Worm (Caenorhabditis elegans): ENCODE results near the gene R13H4.7.

R13H4.7 gene

DNA sequence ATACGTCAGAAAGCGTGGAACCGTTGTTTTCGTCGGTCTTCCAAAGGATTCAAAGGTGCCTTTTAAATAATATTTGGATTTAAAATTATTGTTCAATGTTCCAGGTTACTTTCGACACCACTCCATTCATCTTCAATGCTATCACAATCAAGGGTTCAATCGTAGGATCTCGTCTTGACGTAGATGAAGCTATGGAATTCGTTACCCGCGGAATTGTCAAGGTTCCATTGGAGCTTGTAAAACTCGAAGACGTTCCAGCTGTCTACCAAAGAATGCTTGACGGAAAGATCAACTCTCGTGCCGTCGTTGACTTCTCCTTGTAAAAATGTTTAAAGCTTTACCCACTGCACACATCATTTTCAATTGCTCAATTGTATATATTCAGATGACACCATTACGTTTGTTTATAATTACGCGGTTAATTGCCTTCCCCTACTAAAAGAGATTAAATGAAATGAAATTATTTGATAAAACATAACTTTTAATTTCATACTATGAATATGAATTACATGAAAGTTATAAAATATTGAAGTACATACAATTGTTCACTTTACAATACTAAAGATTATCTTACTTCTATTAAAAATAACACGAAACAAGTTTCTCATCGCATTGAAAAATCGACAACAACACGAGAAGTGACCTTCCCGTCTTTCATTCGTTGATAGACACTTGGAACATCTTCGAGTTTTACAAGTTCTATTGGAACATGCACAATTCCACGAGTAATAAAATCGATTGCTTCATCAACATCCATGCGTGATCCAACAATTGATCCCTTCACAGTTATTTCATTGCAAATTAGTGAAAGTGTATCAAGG lies 21.3 kb upstream of the R13H4.7 start (continued):
- TF ChIP-seq pax-3 (tag; optimal IDR thresholded peaks at IDR 0.05) (peak; percentile 50), ama-1 (optimal IDR thresholded peaks at IDR 0.05) (peak; percentile 94)

DNA sequence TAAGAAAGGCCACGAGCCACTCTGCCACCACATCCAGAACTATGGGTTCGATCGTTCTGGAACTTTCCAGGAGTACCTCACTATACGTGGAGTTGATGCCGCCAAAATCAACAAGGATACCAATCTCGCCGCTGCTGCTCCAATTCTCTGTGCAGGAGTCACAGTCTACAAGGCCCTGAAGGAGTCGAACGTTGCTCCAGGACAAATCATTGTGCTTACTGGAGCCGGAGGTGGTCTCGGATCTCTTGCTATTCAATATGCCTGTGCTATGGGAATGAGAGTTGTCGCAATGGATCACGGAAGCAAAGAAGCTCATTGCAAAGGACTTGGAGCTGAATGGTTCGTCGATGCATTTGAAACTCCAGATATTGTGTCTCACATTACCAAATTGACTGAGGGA lies 20.6 kb upstream of the R13H4.7 start:
- TF ChIP-seq C16A3.4 (tag; optimal IDR thresholded peaks at IDR 0.05) (no peak), unc-30 (tag; optimal IDR thresholded peaks at IDR 0.05) (no peak), grh-1 (GFP tag; IDR thresholded peaks at IDR 0.05) (no peak), nhr-20 (tag; optimal IDR thresholded peaks at IDR 0.05) (no peak), hlh-4 (tag; optimal IDR thresholded peaks at IDR 0.05) (no peak), ama-1 (optimal IDR thresholded peaks at IDR 0.05) (peak; percentile 93), tlp-1 (tag; optimal IDR thresholded peaks at IDR 0.05) (no peak), xbp-1 (tag; optimal IDR thresholded peaks at IDR 0.05) (no peak), nhr-47 (tag; optimal IDR thresholded peaks at IDR 0.05) (peak; percentile 9), unc-130 (tag; optimal IDR thresholded peaks at IDR 0.05) (no peak), mdl-1 (tag; optimal IDR thresholded peaks at IDR 0.05) (no peak), sup-37 (GFP tag; optimal IDR thresholded peaks at IDR 0.05) (no peak), efl-1 (optimal IDR thresholded peaks at IDR 0.05) (no peak), efl-1 (GFP tag; optimal IDR thresholded peaks at IDR 0.05 in 1 of 2) (peak in 1 of 2 experiments; percentile 91), nhr-19 (GFP tag; conservative IDR thresholded peaks at IDR 0.05) (no peak), sox-4 (tag; optimal IDR thresholded peaks at IDR 0.05) (no peak), nhr-11 (tag; optimal IDR thresholded peaks at IDR 0.05) (no peak)

DNA sequence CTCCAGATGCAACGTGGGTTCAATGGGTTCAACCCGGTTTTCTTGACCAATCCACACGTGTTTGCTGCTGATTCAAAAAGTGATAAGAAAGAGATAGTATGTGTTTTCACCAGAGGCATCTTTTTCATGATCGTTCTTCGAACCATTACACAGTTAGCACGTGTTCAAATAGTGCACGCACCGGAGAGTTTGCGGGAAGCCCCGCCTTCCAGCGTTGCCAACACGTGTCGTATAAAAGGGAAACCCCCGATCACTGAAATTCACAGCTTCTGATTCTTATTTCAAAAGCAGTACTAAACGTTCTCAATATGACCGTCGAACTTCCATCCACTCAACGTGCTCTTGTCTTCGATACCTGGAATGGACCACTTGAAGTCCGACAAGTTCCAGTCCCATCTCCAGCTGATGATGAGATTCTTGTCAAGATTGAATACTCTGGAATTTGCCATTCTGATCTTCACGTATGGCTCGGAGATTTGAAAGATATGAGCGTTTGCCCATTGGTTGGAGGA lies 20.0 kb upstream of the R13H4.7 start, which contains the start of gene adh-1:
TSS of gene adh-1 (plus strand) at position 261 of the 512 bp plus-strand sequence.
- peak; percentile 97 for TF ChIP-seq nhr-20 (tag; optimal IDR thresholded peaks at IDR 0.05)
- TF ChIP-seq ceh-63 (GFP tag; optimal IDR thresholded peaks at IDR 0.05) = no peak
- TF ChIP-seq fkh-8 (tag; optimal IDR thresholded peaks at IDR 0.05) = no peak
- peak; percentile 4 to 50 (median 8) for TF ChIP-seq dpl-1 (GFP tag; optimal IDR thresholded peaks at IDR 0.05)
- TF ChIP-seq sptf-1 (tag; optimal IDR thresholded peaks at IDR 0.05) = no peak
- no peak for TF ChIP-seq nhr-76 (tag; optimal IDR thresholded peaks at IDR 0.05)
- peak; percentile 77 for TF ChIP-seq nhr-47 (tag; optimal IDR thresholded peaks at IDR 0.05)
- TF ChIP-seq pqm-1 (tag; optimal IDR thresholded peaks at IDR 0.05) = no peak
- TF ChIP-seq pag-3 (tag; optimal IDR thresholded peaks at IDR 0.05; ENCODE audit: borderline replicate concordance, insufficient read depth) = peak; percentile 47
- peak; percentile 62 for TF ChIP-seq lin-13 (GFP tag; optimal IDR thresholded peaks at IDR 0.05)
- TF ChIP-seq snu-23 (GFP tag; optimal IDR thresholded peaks at IDR 0.05) = peak; percentile 82
- TF ChIP-seq lin-35 (GFP tag; optimal IDR thresholded peaks at IDR 0.05) = peak; percentile 37 to 68
- peak; percentile 37 for TF ChIP-seq skn-1 (tag; optimal IDR thresholded peaks at IDR 0.05)
- no peak for TF ChIP-seq efl-3 (GFP tag; optimal IDR thresholded peaks at IDR 0.05)
- peak; percentile 24 for TF ChIP-seq mep-1 (tag; optimal IDR thresholded peaks at IDR 0.05)
- peak; percentile 25 to 99 for TF ChIP-seq mdl-1 (tag; optimal IDR thresholded peaks at IDR 0.05)
- TF ChIP-seq xbp-1 (tag; optimal IDR thresholded peaks at IDR 0.05) = peak; percentile 61
- TF ChIP-seq hpl-2 (GFP tag; optimal IDR thresholded peaks at IDR 0.05) = no peak
- peak; percentile 56 for TF ChIP-seq ztf-4 (tag; optimal IDR thresholded peaks at IDR 0.05)
- peak; percentile 91 for TF ChIP-seq rnt-1 (tag; optimal IDR thresholded peaks at IDR 0.05)
- no peak for TF ChIP-seq fkh-10 (GFP tag; optimal IDR thresholded peaks at IDR 0.05)
- TF ChIP-seq unc-62 (GFP tag; optimal IDR thresholded peaks at IDR 0.05) = no peak
- peak; percentile 51 for TF ChIP-seq nhr-77 (tag; optimal IDR thresholded peaks at IDR 0.05)
- TF ChIP-seq ama-1 (optimal IDR thresholded peaks at IDR 0.05) = peak; percentile 95
- TF ChIP-seq mef-2 (tag; optimal IDR thresholded peaks at IDR 0.05) = no peak
- TF ChIP-seq mab-9 (GFP tag; IDR thresholded peaks at IDR 0.05) = no peak
- TF ChIP-seq unc-86 (tag; optimal IDR thresholded peaks at IDR 0.05) = no peak
- peak in 3 of 6 experiments; percentile 18 to 99 (median 41) for TF ChIP-seq elt-3 (tag; optimal IDR thresholded peaks at IDR 0.05)
- TF ChIP-seq swsn-7 (tag; optimal IDR thresholded peaks at IDR 0.05) = peak; percentile 56
- TF ChIP-seq jun-1 (tag; optimal IDR thresholded peaks at IDR 0.05) = peak; percentile 70
- peak; percentile 97 for TF ChIP-seq lin-14 (GFP tag; optimal IDR thresholded peaks at IDR 0.05)
- TF ChIP-seq nhr-90 (tag; optimal IDR thresholded peaks at IDR 0.05; ENCODE audit: poor library complexity) = peak; percentile 75
- TF ChIP-seq nhr-28 (tag; optimal IDR thresholded peaks at IDR 0.05) = no peak
- TF ChIP-seq grh-1 (GFP tag; IDR thresholded peaks at IDR 0.05) = no peak
- TF ChIP-seq lin-39 (tag; optimal IDR thresholded peaks at IDR 0.05) = peak; percentile 72
- TF ChIP-seq pax-3 (tag; optimal IDR thresholded peaks at IDR 0.05) = peak; percentile 56
- no peak for TF ChIP-seq aly-2 (tag; optimal IDR thresholded peaks at IDR 0.05)

Measured in whole organism, L1 larva.